Worm (Caenorhabditis elegans): ENCODE results near the gene F44E5.17.

F44E5.17 gene

DNA sequence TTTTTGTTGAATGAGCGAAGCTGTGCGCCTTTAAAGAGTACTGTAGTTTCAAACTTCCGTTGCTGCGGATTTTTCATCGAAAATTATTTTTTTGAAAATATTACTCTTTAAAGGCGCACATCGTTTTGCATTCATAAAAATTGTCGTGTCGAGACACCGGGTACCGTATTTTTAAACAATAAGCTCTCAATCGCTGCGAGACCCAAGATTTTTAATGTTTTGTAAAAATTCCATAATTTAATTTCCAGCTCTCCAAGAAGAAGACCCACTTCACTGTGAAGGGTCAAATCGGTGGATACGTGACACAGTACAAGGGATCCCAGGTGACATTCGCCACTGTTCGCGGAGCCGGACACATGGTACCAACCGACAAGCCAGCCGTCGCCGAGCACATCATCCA, 6.1 kb downstream of the F44E5.17 start:
- no peak for TF ChIP-seq fkh-10 (GFP tag; optimal IDR thresholded peaks at IDR 0.05)
- TF ChIP-seq R02D3.7 (tag; optimal IDR thresholded peaks at IDR 0.05): no peak
- TF ChIP-seq ceh-82 (tag; optimal IDR thresholded peaks at IDR 0.05): no peak
- no peak for TF ChIP-seq mdl-1 (tag; optimal IDR thresholded peaks at IDR 0.05)

ce11 chrII:11739199-11739598, 9.2 kb downstream of the F44E5.17 start, which contains the start of gene ctsa-1.2:
ctsa-1.2 (plus strand) TSS chrII:11739358.
- TF ChIP-seq pqm-1 (tag; optimal IDR thresholded peaks at IDR 0.05) (peak; percentile 94), elt-2 (tag; optimal IDR thresholded peaks at IDR 0.05) (peak; percentile 94), nhr-76 (tag; optimal IDR thresholded peaks at IDR 0.05) (no peak), ceh-16 (tag; optimal IDR thresholded peaks at IDR 0.05) (no peak), mml-1 (tag; optimal IDR thresholded peaks at IDR 0.05) (no peak), zag-1 (tag; optimal IDR thresholded peaks at IDR 0.05) (no peak), ceh-82 (tag; optimal IDR thresholded peaks at IDR 0.05) (no peak), elt-3 (tag; optimal IDR thresholded peaks at IDR 0.05) (no peak)

- TF ChIP-seq nhr-76 (tag; optimal IDR thresholded peaks at IDR 0.05): no peak
- TF ChIP-seq eor-1 (tag; optimal IDR thresholded peaks at IDR 0.05): no peak
- TF ChIP-seq ZK546.5 (tag; optimal IDR thresholded peaks at IDR 0.05): no peak
- TF ChIP-seq nhr-43 (tag; optimal IDR thresholded peaks at IDR 0.05; ENCODE audit: poor library complexity, severe bottlenecking): peak; percentile 79
- peak; percentile 17 for TF ChIP-seq unc-62 (GFP tag; optimal IDR thresholded peaks at IDR 0.05)
- peak; percentile 83 for TF ChIP-seq nhr-23 (tag; optimal IDR thresholded peaks at IDR 0.05)
- TF ChIP-seq aly-2 (tag; optimal IDR thresholded peaks at IDR 0.05): no peak
- TF ChIP-seq tbx-2 (tag; optimal IDR thresholded peaks at IDR 0.05): no peak
- no peak for TF ChIP-seq lsy-12 (tag; optimal IDR thresholded peaks at IDR 0.05)
- TF ChIP-seq ztf-4 (tag; optimal IDR thresholded peaks at IDR 0.05): no peak
- no peak for TF ChIP-seq elt-2 (tag; optimal IDR thresholded peaks at IDR 0.05)
- TF ChIP-seq nhr-25 (tag; optimal IDR thresholded peaks at IDR 0.05): peak; percentile 88
- no peak for TF ChIP-seq jun-1 (tag; optimal IDR thresholded peaks at IDR 0.05)
- TF ChIP-seq fos-1 (tag; optimal IDR thresholded peaks at IDR 0.05): no peak
- TF ChIP-seq zag-1 (tag; optimal IDR thresholded peaks at IDR 0.05): no peak
- TF ChIP-seq hmg-11 (tag; optimal IDR thresholded peaks at IDR 0.05): no peak
- no peak for TF ChIP-seq nhr-11 (tag; optimal IDR thresholded peaks at IDR 0.05)
- peak; percentile 36 for TF ChIP-seq nfya-1 (tag; optimal IDR thresholded peaks at IDR 0.05; ENCODE audit: insufficient read depth)
- TF ChIP-seq ceh-16 (tag; optimal IDR thresholded peaks at IDR 0.05): no peak
- TF ChIP-seq nhr-67 (tag; optimal IDR thresholded peaks at IDR 0.05): no peak
- no peak for TF ChIP-seq sea-2 (GFP tag; optimal IDR thresholded peaks at IDR 0.05)
Observed at ce11 chrII:11737347-11737746, 11.0 kb downstream of the F44E5.17 start.

- TF ChIP-seq elt-1 (tag; optimal IDR thresholded peaks at IDR 0.05) (peak; percentile 74), daf-12 (tag; optimal IDR thresholded peaks at IDR 0.05) (no peak)
Observed at ce11 chrII:11733850-11734249, 14.5 kb downstream of the F44E5.17 start.

DNA sequence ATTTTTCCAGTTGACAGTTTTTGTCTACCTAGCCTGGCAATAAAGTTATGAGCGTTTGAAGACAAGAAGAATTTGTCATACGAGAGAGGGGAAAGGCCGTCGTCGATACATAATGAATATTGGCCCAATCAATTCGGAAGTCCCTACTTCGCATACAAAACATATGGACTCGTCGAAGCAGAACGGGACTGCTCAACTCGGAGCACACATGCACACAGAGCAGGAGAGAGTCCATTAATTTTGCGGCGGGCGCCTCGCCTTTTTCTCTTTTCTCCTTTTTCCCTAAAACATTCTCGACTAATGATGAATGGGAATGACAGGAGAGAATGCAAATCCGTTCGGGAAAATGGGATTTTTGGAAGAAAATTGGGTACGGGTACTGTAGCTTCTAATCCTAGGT, 15.9 kb downstream of the F44E5.17 start, which contains the start of gene F13D12.8:
F13D12.8 (minus strand) TSS at position 82 of the 400 bp plus-strand sequence.
- TF ChIP-seq lin-39 (tag; optimal IDR thresholded peaks at IDR 0.05) (peak; percentile 23), ceh-16 (tag; optimal IDR thresholded peaks at IDR 0.05) (no peak), nhr-25 (tag; optimal IDR thresholded peaks at IDR 0.05) (no peak), mml-1 (tag; optimal IDR thresholded peaks at IDR 0.05) (no peak), nhr-23 (tag; optimal IDR thresholded peaks at IDR 0.05) (no peak), snpc-4 (tag; optimal IDR thresholded peaks at IDR 0.05) (peak; percentile 2)

- TF ChIP-seq nhr-11 (tag; optimal IDR thresholded peaks at IDR 0.05) (no peak), ceh-16 (tag; optimal IDR thresholded peaks at IDR 0.05) (no peak), mml-1 (tag; optimal IDR thresholded peaks at IDR 0.05) (no peak), nhr-28 (tag; optimal IDR thresholded peaks at IDR 0.05) (no peak), nhr-237 (tag; optimal IDR thresholded peaks at IDR 0.05) (no peak), ama-1 (optimal IDR thresholded peaks at IDR 0.05) (peak; percentile 88), elt-2 (tag; optimal IDR thresholded peaks at IDR 0.05) (peak; percentile 62), snpc-4 (tag; optimal IDR thresholded peaks at IDR 0.05) (no peak), lsy-12 (tag; optimal IDR thresholded peaks at IDR 0.05) (peak; percentile 25), nhr-43 (tag; optimal IDR thresholded peaks at IDR 0.05; ENCODE audit: poor library complexity, severe bottlenecking) (peak; percentile 4), nhr-76 (tag; optimal IDR thresholded peaks at IDR 0.05) (no peak), aly-2 (tag; optimal IDR thresholded peaks at IDR 0.05) (no peak), nhr-67 (tag; optimal IDR thresholded peaks at IDR 0.05) (no peak), elt-1 (tag; optimal IDR thresholded peaks at IDR 0.05) (no peak), skn-1 (tag; optimal IDR thresholded peaks at IDR 0.05) (no peak), unc-62 (GFP tag; optimal IDR thresholded peaks at IDR 0.05) (no peak)
Observed at ce11 chrII:11731174-11731724, 17.1 kb downstream of the F44E5.17 start.
